Worm (Caenorhabditis elegans) whole organism, L2 larva: ENCODE data around the gene Y22D7AR.7.

ENCODE experiments used
- C34F6.9 ChIP-seq: fragments of 150-350 bp; optimal IDR thresholded peaks from 2 replicates; lab custom pipeline; 2014; ENCODE audit warnings: missing biosample characterization, missing genetic modification characterization
- R02D3.7 ChIP-seq: fragments of 150-350 bp; optimal IDR thresholded peaks from 2 replicates; lab custom pipeline; 2014; ENCODE audit warnings: missing biosample characterization, missing genetic modification characterization
- Y55F3AM.14 ChIP-seq: fragments of 200-800 bp; sonication (Bioruptor generic); optimal IDR thresholded peaks from 2 replicates; lab custom pipeline; 2018; ENCODE audit warnings: mild to moderate bottlenecking, missing genetic modification characterization, missing compliant biosample characterization
- aly-2 ChIP-seq: fragments of 150-350 bp; optimal IDR thresholded peaks from 2 replicates; lab custom pipeline; 2014; ENCODE audit warnings: missing biosample characterization, missing genetic modification characterization
- ama-1 ChIP-seq: fragments of 150-350 bp; optimal IDR thresholded peaks from 2 replicates; lab custom pipeline; 2018; ENCODE audit warnings: inconsistent platforms
- blmp-1 ChIP-seq: sonication (generic microtip); optimal IDR thresholded peaks from 2 replicates; lab custom pipeline; 2017; ENCODE audit warnings: missing genetic modification characterization, mild to moderate bottlenecking, missing compliant biosample characterization, antibody characterized with exemption, moderate library complexity; ENCODE audit not compliant: insufficient read depth
- ceh-82 ChIP-seq: fragments of 150-350 bp; optimal IDR thresholded peaks from 2 replicates; lab custom pipeline; 2014; ENCODE audit warnings: missing biosample characterization, missing genetic modification characterization
- crh-2 ChIP-seq: sonication (generic microtip); optimal IDR thresholded peaks from 2 replicates; lab custom pipeline; 2017; ENCODE audit warnings: missing biosample characterization, missing genetic modification characterization
- dmd-4 ChIP-seq: sonication (generic microtip); optimal IDR thresholded peaks from 2 replicates; lab custom pipeline; 2017; ENCODE audit warnings: missing biosample characterization, missing genetic modification characterization
- elt-3 ChIP-seq: sonication (generic microtip); optimal IDR thresholded peaks from 2 replicates; lab custom pipeline; 2017; ENCODE audit warnings: missing biosample characterization, missing genetic modification characterization
- lin-11 ChIP-seq: fragments of 150-350 bp; sonication (generic microtip); optimal IDR thresholded peaks from 2 replicates; lab custom pipeline; 2014; ENCODE audit warnings: missing biosample characterization, missing genetic modification characterization, inconsistent platforms, mixed read lengths
- lin-13 ChIP-seq: fragments of 150-350 bp; optimal IDR thresholded peaks from 2 replicates; lab custom pipeline; 2014; ENCODE audit warnings: missing biosample characterization, missing genetic modification reagents, missing genetic modification characterization
- lin-39 ChIP-seq: fragments of 150-350 bp; optimal IDR thresholded peaks from 2 replicates; lab custom pipeline; 2014; ENCODE audit warnings: missing biosample characterization, missing genetic modification reagents, missing genetic modification characterization
- mab-5 ChIP-seq: fragments of 150-350 bp; optimal IDR thresholded peaks from 2 replicates; lab custom pipeline; 2014; ENCODE audit warnings: missing biosample characterization, missing genetic modification characterization
- mbf-1 ChIP-seq: sonication (generic microtip); optimal IDR thresholded peaks from 2 replicates; lab custom pipeline; 2017; ENCODE audit warnings: missing biosample characterization, missing genetic modification characterization
- mdl-1 ChIP-seq, 2 experiments: fragments of 150-350 bp in 1 of 2; sonication (generic microtip) in 1 of 2; optimal IDR thresholded peaks; 2 replicates each; lab custom pipeline; 2017; ENCODE audit warnings: missing biosample characterization in 2 of 2, missing genetic modification characterization in 2 of 2
- nhr-10 ChIP-seq: sonication (generic microtip); optimal IDR thresholded peaks from 2 replicates; lab custom pipeline; 2017; ENCODE audit warnings: missing biosample characterization, missing genetic modification characterization
- nhr-12 ChIP-seq: fragments of 150-350 bp; optimal IDR thresholded peaks from 2 replicates; lab custom pipeline; 2014; ENCODE audit warnings: missing biosample characterization, missing genetic modification characterization
- nhr-237 ChIP-seq: fragments of 150-350 bp; optimal IDR thresholded peaks from 2 replicates; lab custom pipeline; 2014; ENCODE audit warnings: missing biosample characterization, missing genetic modification characterization
- nhr-25 ChIP-seq: fragments of 150-350 bp; sonication (generic microtip); optimal IDR thresholded peaks from 3 replicates; lab custom pipeline; 2014; ENCODE audit warnings: missing biosample characterization, missing genetic modification characterization
- nhr-77 ChIP-seq: fragments of 150-350 bp; optimal IDR thresholded peaks from 2 replicates; lab custom pipeline; 2014; ENCODE audit warnings: missing biosample characterization, missing genetic modification characterization
- peb-1 ChIP-seq: fragments of 150-350 bp; optimal IDR thresholded peaks from 2 replicates; lab custom pipeline; 2014; ENCODE audit warnings: missing biosample characterization, missing genetic modification characterization
- sem-4 ChIP-seq: fragments of 150-350 bp; optimal IDR thresholded peaks from 2 replicates; lab custom pipeline; 2014; ENCODE audit warnings: missing biosample characterization, missing genetic modification reagents, missing genetic modification characterization
- skn-1 ChIP-seq: sonication (generic microtip); optimal IDR thresholded peaks from 2 replicates; lab custom pipeline; 2017; ENCODE audit warnings: missing biosample characterization, missing genetic modification characterization
- sma-3 ChIP-seq: sonication (generic microtip); optimal IDR thresholded peaks from 2 replicates; lab custom pipeline; 2016; ENCODE audit warnings: missing genetic modification reagents, missing genetic modification characterization, missing compliant biosample characterization
- sma-9 ChIP-seq, 2 experiments: fragments of 150-350 bp in 1 of 2; sonication (generic microtip) in 1 of 2; optimal IDR thresholded peaks; 2 replicates each; lab custom pipeline; 2014 to 2016; ENCODE audit warnings: missing genetic modification characterization in 2 of 2, mild to moderate bottlenecking in 1 of 2, missing biosample characterization in 1 of 2, missing compliant biosample characterization in 1 of 2, missing genetic modification reagents in 1 of 2, moderate library complexity in 1 of 2
- snpc-4 ChIP-seq: fragments of 150-350 bp; optimal IDR thresholded peaks from 2 replicates; lab custom pipeline; 2014; ENCODE audit warnings: missing biosample characterization, missing genetic modification characterization
- unc-39 ChIP-seq: fragments of 150-350 bp; optimal IDR thresholded peaks from 2 replicates; lab custom pipeline; 2014; ENCODE audit warnings: missing biosample characterization, missing genetic modification characterization
- unc-55 ChIP-seq: fragments of 150-350 bp; sonication (generic microtip); optimal IDR thresholded peaks from 3 replicates; lab custom pipeline; 2014; ENCODE audit warnings: missing biosample characterization, missing genetic modification reagents, missing genetic modification characterization
- unc-62 ChIP-seq: fragments of 150-350 bp; optimal IDR thresholded peaks from 2 replicates; lab custom pipeline; 2014; ENCODE audit warnings: missing biosample characterization, missing genetic modification reagents, missing genetic modification characterization
- ztf-1 ChIP-seq: fragments of 200-800 bp; sonication (Bioruptor generic); conservative IDR thresholded peaks from 2 replicates; pipeline ENCODE4 v1.3.6; 2022; ENCODE audit warnings: missing genetic modification characterization, missing compliant biosample characterization
- ztf-11 ChIP-seq: sonication (generic microtip); optimal IDR thresholded peaks from 2 replicates; lab custom pipeline; 2017; ENCODE audit warnings: missing biosample characterization, missing genetic modification characterization
- ztf-4 ChIP-seq: fragments of 150-350 bp; optimal IDR thresholded peaks from 2 replicates; lab custom pipeline; 2014; ENCODE audit warnings: missing biosample characterization, missing genetic modification characterization

Y22D7AR.7 gene

DNA sequence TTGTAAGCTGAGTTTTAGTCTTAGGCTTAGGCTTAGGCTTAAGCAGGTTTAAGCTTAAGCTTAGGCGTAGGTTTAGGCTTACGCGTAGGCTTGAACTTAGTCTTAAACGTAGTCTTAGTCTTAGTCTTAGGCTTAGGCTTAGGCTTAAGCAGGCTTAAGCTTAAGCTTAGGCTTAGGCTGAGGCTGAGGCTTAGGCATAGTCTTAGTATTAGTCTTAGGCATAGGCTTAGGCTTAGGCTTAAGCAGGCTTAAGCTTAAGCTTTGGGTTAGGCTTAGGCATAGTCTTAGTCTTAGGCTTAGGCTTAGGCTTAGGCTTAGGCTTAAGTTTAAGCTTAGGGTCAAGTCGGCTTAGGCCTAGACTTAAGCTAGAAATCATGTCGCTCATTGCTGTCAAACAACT, 30.9 kb upstream of the Y22D7AR.7 start:
- TF ChIP-seq ztf-4 (no peak), unc-55 (GFP tag; lab: Kevin White, UChicago) (no peak), ztf-1 (GFP tag; lab: Robert Waterston, UW) (no peak), nhr-10 (tag; lab: Kevin White, UChicago) (no peak), Y55F3AM.14 (GFP tag; lab: Kevin White, UChicago) (no peak), C34F6.9 (tag; lab: Kevin White, UChicago) (no peak), aly-2 (tag; lab: Kevin White, UChicago) (no peak), R02D3.7 (no peak), unc-62 (GFP tag; lab: Kevin White, UChicago) (no peak), dmd-4 (tag; lab: Kevin White, UChicago) (no peak), ztf-11 (tag; lab: Kevin White, UChicago) (no peak), blmp-1 (no peak), sma-3 (GFP tag; lab: Kevin White, UChicago) (no peak), elt-3 (no peak), lin-13 (GFP tag; lab: Kevin White, UChicago) (no peak), mdl-1 (tag; optimal IDR thresholded peaks at IDR 0.05; lab: Kevin White, UChicago) (no peak)

DNA sequence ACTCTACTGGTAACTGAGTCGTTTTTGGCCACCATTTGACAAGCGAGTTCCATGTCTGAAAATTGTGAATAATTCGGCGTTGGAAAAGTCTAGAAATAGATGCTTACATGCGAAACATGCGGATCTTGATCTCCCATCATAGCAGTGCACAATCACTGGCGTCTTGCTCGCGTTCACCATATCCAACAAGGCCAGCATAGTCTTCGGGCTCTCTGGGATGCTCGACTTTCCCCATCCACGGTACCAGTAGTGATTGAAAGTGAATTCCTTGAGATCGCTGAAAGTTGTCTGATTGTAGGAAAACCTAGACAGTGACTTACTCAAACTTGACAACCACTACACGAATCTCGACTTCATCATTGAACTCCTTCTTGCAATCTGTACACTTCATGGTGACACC, 29.9 kb upstream of the Y22D7AR.7 start:
- TF ChIP-seq sma-3 (GFP tag; lab: Kevin White, UChicago) = no peak
- TF ChIP-seq crh-2 (tag; lab: Kevin White, UChicago) = no peak
- TF ChIP-seq Y55F3AM.14 (GFP tag; lab: Kevin White, UChicago) = no peak
- TF ChIP-seq mbf-1 = no peak
- no peak for TF ChIP-seq nhr-237 (tag; lab: Kevin White, UChicago)
- TF ChIP-seq sem-4 (tag; lab: Kevin White, UChicago) = no peak
- no peak for TF ChIP-seq nhr-77 (tag; lab: Kevin White, UChicago)
- no peak for TF ChIP-seq lin-13 (GFP tag; lab: Kevin White, UChicago)
- no peak for TF ChIP-seq C34F6.9 (tag; lab: Kevin White, UChicago)
- TF ChIP-seq nhr-10 (tag; lab: Kevin White, UChicago) = no peak
- TF ChIP-seq ceh-82 (tag; lab: Kevin White, UChicago) = no peak
- TF ChIP-seq unc-39 (tag; lab: Kevin White, UChicago) = no peak
- no peak for TF ChIP-seq nhr-25

ce11 chrIII:1713991-1714611, 26.2 kb upstream of the Y22D7AR.7 start:
- TF ChIP-seq lin-13 (GFP tag; lab: Kevin White, UChicago) (no peak), crh-2 (tag; lab: Kevin White, UChicago) (no peak), ama-1 (lab: Kevin White, UChicago) (no peak), nhr-10 (tag; lab: Kevin White, UChicago) (no peak), skn-1 (no peak), dmd-4 (tag; lab: Kevin White, UChicago) (no peak), lin-39 (tag; lab: Kevin White, UChicago) (no peak)

DNA sequence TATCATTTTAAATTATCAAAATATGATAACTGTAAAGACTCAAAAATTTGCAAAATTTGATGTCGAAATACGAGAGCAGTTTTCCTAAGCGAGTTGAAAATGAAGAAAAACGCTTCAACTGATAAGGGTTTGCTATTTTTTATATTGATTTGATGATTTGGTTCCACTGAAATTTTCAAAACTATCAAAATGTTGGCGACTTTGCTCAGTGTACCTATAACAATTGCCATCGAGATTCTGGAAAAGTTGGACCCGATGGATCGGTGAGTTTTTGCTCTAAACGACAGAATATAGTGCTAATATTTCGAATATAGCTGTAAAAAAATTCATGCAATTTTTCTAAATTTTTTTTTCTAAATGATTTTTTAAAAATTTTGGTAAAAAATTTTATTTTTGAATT, 17.9 kb upstream of the Y22D7AR.7 start, which contains the start of the genes fbxa-13 and Y22D7AR.2:
TSS of gene fbxa-13 (minus strand) at position 101 of the 400 bp plus-strand sequence.
TSS of gene Y22D7AR.2 (plus strand) at position 148 of the 400 bp plus-strand sequence.
- TF ChIP-seq nhr-12 (tag; lab: Kevin White, UChicago) = no peak
- TF ChIP-seq snpc-4 = no peak
- TF ChIP-seq unc-39 (tag; lab: Kevin White, UChicago) = no peak

- no peak for TF ChIP-seq peb-1
- TF ChIP-seq aly-2 (tag; lab: Kevin White, UChicago) = no peak
- no peak for TF ChIP-seq ztf-1 (GFP tag; lab: Robert Waterston, UW)
- TF ChIP-seq sma-3 (GFP tag; lab: Kevin White, UChicago) = no peak
These were observed 17.4 kb upstream of the Y22D7AR.7 start for ce11 chrIII:1705331-1705730.

DNA sequence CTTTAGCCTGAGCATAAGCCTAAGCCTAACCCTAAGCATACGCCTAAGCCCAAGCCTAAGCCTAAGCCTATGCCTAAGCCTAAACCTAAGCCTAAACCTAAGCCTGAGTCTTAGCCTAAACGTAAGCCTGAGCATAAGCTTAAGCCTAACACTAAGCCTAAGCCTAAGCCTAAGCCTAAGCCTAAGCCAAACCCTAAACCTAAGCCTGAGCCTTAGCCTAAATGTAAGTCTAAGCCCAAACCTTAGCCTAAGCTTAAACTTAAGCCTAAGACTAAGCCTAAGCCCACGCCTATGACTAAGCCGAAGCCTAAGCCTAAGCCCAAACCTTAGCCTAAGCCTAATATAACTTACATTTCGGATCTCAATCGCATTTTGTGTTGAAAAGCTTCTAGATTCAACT, 16.1 kb upstream of the Y22D7AR.7 start:
- TF ChIP-seq mab-5 = no peak
- TF ChIP-seq nhr-25 = no peak
- no peak for TF ChIP-seq aly-2 (tag; lab: Kevin White, UChicago)
- no peak for TF ChIP-seq mdl-1 (tag; optimal IDR thresholded peaks at IDR 0.05; lab: Kevin White, UChicago)
- TF ChIP-seq sma-9 (GFP tag; optimal IDR thresholded peaks at IDR 0.05; lab: Kevin White, UChicago) = no peak
- no peak for TF ChIP-seq sma-9 (tag; optimal IDR thresholded peaks at IDR 0.05; lab: Kevin White, UChicago)
- TF ChIP-seq lin-13 (GFP tag; lab: Kevin White, UChicago) = no peak
- no peak for TF ChIP-seq Y55F3AM.14 (GFP tag; lab: Kevin White, UChicago)
- TF ChIP-seq crh-2 (tag; lab: Kevin White, UChicago) = no peak
- TF ChIP-seq lin-11 (tag; lab: Kevin White, UChicago) = no peak
- no peak for TF ChIP-seq ztf-4
